Fruit fly (Drosophila melanogaster) whole organism, prepupa: ENCODE results near the gene Rcd-1r.

Experiments used
- CG10669 ChIP-seq: fragments of 200-800 bp; sonication (Bioruptor generic); optimal IDR thresholded peaks from 3 replicates; lab custom pipeline; 2018; ENCODE audit warnings: missing biosample characterization, mild to moderate bottlenecking, missing genetic modification characterization, moderate library complexity
- CG11762 ChIP-seq: fragments of 200-800 bp; sonication (Bioruptor generic); optimal IDR thresholded peaks from 3 replicates; lab custom pipeline; 2016; ENCODE audit warnings: missing biosample characterization, missing genetic modification characterization; ENCODE audit not compliant: insufficient read depth
- CG31627 ChIP-seq: fragments of 200-800 bp; sonication (Bioruptor generic); optimal IDR thresholded peaks from 3 replicates; lab custom pipeline; 2016; ENCODE audit warnings: missing biosample characterization, missing genetic modification characterization
- CG6163 ChIP-seq: fragments of 200-800 bp; sonication (Bioruptor generic); IDR thresholded peaks from 3 replicates; pipeline ENCODE4 v1.3.6; 2022; ENCODE audit warnings: missing biosample characterization, missing genetic modification characterization
- CG6276 ChIP-seq: fragments of 200-800 bp; sonication (Bioruptor generic); optimal IDR thresholded peaks from 2 replicates; lab custom pipeline; 2017; ENCODE audit warnings: missing biosample characterization, mild to moderate bottlenecking, missing genetic modification characterization
- CG9139 ChIP-seq: fragments of 200-800 bp; sonication (Bioruptor generic); optimal IDR thresholded peaks from 3 replicates; lab custom pipeline; 2017; ENCODE audit warnings: missing biosample characterization, mild to moderate bottlenecking, missing genetic modification characterization
- Hr38 ChIP-seq: sonication (Bioruptor generic); optimal IDR thresholded peaks from 2 replicates; lab custom pipeline; 2016; ENCODE audit warnings: missing biosample characterization, missing genetic modification characterization
- Hr4 ChIP-seq: fragments of 200-800 bp; sonication (Bioruptor generic); optimal IDR thresholded peaks from 3 replicates; lab custom pipeline; 2016; ENCODE audit warnings: missing biosample characterization, missing genetic modification characterization
- Lpt ChIP-seq: fragments of 200-800 bp; sonication (Bioruptor generic); optimal IDR thresholded peaks from 3 replicates; lab custom pipeline; 2016; ENCODE audit warnings: missing biosample characterization, missing genetic modification characterization
- Met ChIP-seq: fragments of 200-800 bp; sonication (Bioruptor generic); optimal IDR thresholded peaks from 3 replicates; lab custom pipeline; 2016; ENCODE audit warnings: missing biosample characterization, missing genetic modification characterization
- Sox14 ChIP-seq: fragments of 200-800 bp; sonication (Bioruptor generic); optimal IDR thresholded peaks from 3 replicates; lab custom pipeline; 2016; ENCODE audit warnings: missing biosample characterization, missing genetic modification characterization
- achi ChIP-seq: fragments of 200-800 bp; sonication (Bioruptor generic); optimal IDR thresholded peaks from 3 replicates; lab custom pipeline; 2016; ENCODE audit warnings: missing biosample characterization, missing genetic modification characterization
- spab ChIP-seq: fragments of 200-800 bp; sonication (Bioruptor generic); optimal IDR thresholded peaks from 2 replicates; lab custom pipeline; 2017; ENCODE audit warnings: missing biosample characterization, mild to moderate bottlenecking, missing genetic modification characterization, missing genetic modification reagents
- ss ChIP-seq, 2 experiments: fragments of 200-800 bp; sonication (Bioruptor generic); optimal IDR thresholded peaks; 2 replicates in 1 of 2; 3 replicates in 1 of 2; lab custom pipeline; 2017 to 2018; ENCODE audit warnings: mild to moderate bottlenecking in 2 of 2, missing biosample characterization in 2 of 2, missing genetic modification characterization in 2 of 2, moderate library complexity in 1 of 2

DNA sequence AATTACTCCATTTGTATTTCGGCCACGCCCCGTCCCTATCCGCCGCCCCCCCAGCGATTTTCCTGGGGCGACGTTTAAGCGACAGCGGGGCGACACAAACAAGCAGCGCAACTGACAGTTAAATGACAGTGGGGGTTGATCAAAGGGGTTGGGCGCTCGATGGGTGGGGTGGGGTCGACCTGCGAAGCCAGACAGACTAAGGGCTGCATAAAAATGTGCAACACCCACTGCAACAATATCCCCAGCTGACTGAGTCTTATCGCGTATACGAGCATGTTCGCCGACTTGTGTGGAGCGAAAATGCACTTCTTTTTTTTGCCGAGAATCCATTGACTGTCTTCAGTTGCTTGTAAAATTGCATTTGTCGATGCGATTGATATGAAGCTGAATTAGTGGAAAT lies 17.9 kb upstream of the Rcd-1r start, which contains the start of gene CG9582:
- TF ChIP-seq CG31627, result no peak
- TF ChIP-seq Lpt (GFP tag; lab: Kevin White, UChicago), result no peak
- no peak for TF ChIP-seq Hr4 (GFP tag; lab: Kevin White, UChicago)
- no peak for TF ChIP-seq CG11762 (GFP tag; lab: Kevin White, UChicago)
- TF ChIP-seq CG6276 (GFP tag; lab: Kevin White, UChicago), result no peak
- TF ChIP-seq Sox14 (GFP tag; lab: Kevin White, UChicago), result no peak
- TF ChIP-seq achi (GFP tag; lab: Kevin White, UChicago), result no peak
- no peak for TF ChIP-seq CG9139
- no peak for TF ChIP-seq ss (GFP tag; optimal IDR thresholded peaks at IDR 0.05; lab: Kevin White, UChicago)
- TF ChIP-seq CG6163 (GFP tag; lab: Robert Waterston, UW), result no peak
- no peak for TF ChIP-seq spab (GFP tag; lab: Kevin White, UChicago)
- TF ChIP-seq CG10669, result no peak
- no peak for TF ChIP-seq Met (GFP tag; lab: Kevin White, UChicago)
- TF ChIP-seq Hr38, result no peak
